Worm (Caenorhabditis elegans): ENCODE measurements around the gene fut-6.
A peak's percentile ranks its signal among the peaks of the same experiment; 100 is the strongest.

fut-6 gene

DNA sequence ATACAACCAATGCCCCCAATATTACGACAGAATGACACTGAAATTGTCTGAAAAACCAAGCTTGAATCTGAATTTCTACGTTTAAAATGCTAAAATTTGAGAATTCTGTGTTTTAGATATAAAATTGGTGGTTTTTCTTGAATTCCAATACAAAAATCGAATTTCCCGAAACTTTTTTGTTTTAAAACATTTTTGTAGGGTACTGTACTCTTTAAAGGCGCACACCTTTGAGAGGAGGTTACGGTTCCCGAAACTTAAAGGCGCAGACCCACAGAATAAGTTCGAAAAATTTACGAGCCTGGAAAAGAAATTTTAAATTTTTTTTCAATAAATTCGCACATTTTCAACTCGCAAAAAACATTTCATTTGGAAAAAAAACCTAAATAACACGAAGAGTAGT is 51.1 kb downstream of the fut-6 start (continued):
- peak; percentile 73 for TF ChIP-seq F33H1.4 (GFP tag; IDR thresholded peaks at IDR 0.05)
- TF ChIP-seq tbp1 (GFP tag; optimal IDR thresholded peaks at IDR 0.05), result peak; percentile 33
- peak; percentile 21 for TF ChIP-seq him-1 (tag; optimal IDR thresholded peaks at IDR 0.05)
- TF ChIP-seq F49E8.2 (tag; optimal IDR thresholded peaks at IDR 0.05; ENCODE audit: insufficient read depth), result peak; percentile 46
- no peak for TF ChIP-seq B0035.1 (tag; optimal IDR thresholded peaks at IDR 0.05)
- no peak for TF ChIP-seq unc-130 (GFP tag; optimal IDR thresholded peaks at IDR 0.05)
- no peak for TF ChIP-seq Y95B8A.8 (GFP tag; IDR thresholded peaks at IDR 0.05)
- no peak for TF ChIP-seq mel-28 (tag; optimal IDR thresholded peaks at IDR 0.05; ENCODE audit: borderline replicate concordance)
- no peak for TF ChIP-seq dpff-1 (tag; optimal IDR thresholded peaks at IDR 0.05)
- TF ChIP-seq snpc-1.3 (tag; optimal IDR thresholded peaks at IDR 0.05; ENCODE audit: insufficient read depth), result no peak
- no peak for TF ChIP-seq let-607 (tag; optimal IDR thresholded peaks at IDR 0.05)
- no peak for TF ChIP-seq nfya-2 (GFP tag; IDR thresholded peaks at IDR 0.05)
- no peak for TF ChIP-seq lag-1 (GFP tag; IDR thresholded peaks at IDR 0.05)
- no peak for TF ChIP-seq lin-26 (GFP tag; IDR thresholded peaks at IDR 0.05)
- peak; percentile 35; the same call in 1 of the 2 replicates for TF ChIP-seq rcor-1 (GFP tag; IDR thresholded peaks at IDR 0.05)
- TF ChIP-seq ZK185.1 (tag; optimal IDR thresholded peaks at IDR 0.05; ENCODE audit: poor library complexity, severe bottlenecking), result no peak
- no peak for TF ChIP-seq attf-5 (GFP tag; optimal IDR thresholded peaks at IDR 0.05)
- TF ChIP-seq attf-3 (GFP tag; conservative IDR thresholded peaks at IDR 0.05), result no peak
- TF ChIP-seq efl-1 (GFP tag; optimal IDR thresholded peaks at IDR 0.05), result peak; percentile 42
- TF ChIP-seq madf-10 (tag; optimal IDR thresholded peaks at IDR 0.05), result no peak
- TF ChIP-seq hmg-1.2 (GFP tag; IDR thresholded peaks at IDR 0.05), result peak; percentile 21; the same call in 1 of the 2 replicates
- no peak for TF ChIP-seq B0261.1 (tag; optimal IDR thresholded peaks at IDR 0.05)
- TF ChIP-seq D2030.7 (GFP tag; IDR thresholded peaks at IDR 0.05), result peak; percentile 80
- TF ChIP-seq nfyb-1 (GFP tag; IDR thresholded peaks at IDR 0.05), result no peak
- TF ChIP-seq Y67H2A.10 (GFP tag; conservative IDR thresholded peaks at IDR 0.05), result no peak
- no peak for TF ChIP-seq rpc-1 (optimal IDR thresholded peaks at IDR 0.05)
- TF ChIP-seq rpc-1 (tag; optimal IDR thresholded peaks at IDR 0.05), result no peak
- TF ChIP-seq repo-1 (tag; optimal IDR thresholded peaks at IDR 0.05), result no peak
- no peak for TF ChIP-seq pha-4 (tag; optimal IDR thresholded peaks at IDR 0.05)
- no peak for TF ChIP-seq F52B5.7 (tag; optimal IDR thresholded peaks at IDR 0.05)
- TF ChIP-seq ceh-79 (tag; optimal IDR thresholded peaks at IDR 0.05), result no peak
- no peak for TF ChIP-seq cebp-1 (GFP tag; IDR thresholded peaks at IDR 0.05)
- no peak for TF ChIP-seq cebp-1 (tag; optimal IDR thresholded peaks at IDR 0.05)
- no peak for TF ChIP-seq nhr-80 (tag; optimal IDR thresholded peaks at IDR 0.05)
- TF ChIP-seq mcd-1 (GFP tag; IDR thresholded peaks at IDR 0.05), result no peak; the same call in 1 of the 2 replicates
- TF ChIP-seq F23B12.7 (tag; optimal IDR thresholded peaks at IDR 0.05; ENCODE audit: insufficient read depth), result no peak
- TF ChIP-seq ztf-26 (tag; optimal IDR thresholded peaks at IDR 0.05), result no peak
- no peak for TF ChIP-seq F22D6.2 (tag; optimal IDR thresholded peaks at IDR 0.05)
- TF ChIP-seq hlh-12 (tag; optimal IDR thresholded peaks at IDR 0.05), result no peak
- no peak for TF ChIP-seq snpc-4 (GFP tag; optimal IDR thresholded peaks at IDR 0.05)
- no peak for TF ChIP-seq snpc-4 (tag; optimal IDR thresholded peaks at IDR 0.05)
- TF ChIP-seq bed-2 (GFP tag; IDR thresholded peaks at IDR 0.05), result no peak
- no peak for TF ChIP-seq C17E4.6 (GFP tag; IDR thresholded peaks at IDR 0.05)
- no peak for TF ChIP-seq F55B11.4 (tag; optimal IDR thresholded peaks at IDR 0.05; ENCODE audit: borderline replicate concordance, insufficient read depth)
- TF ChIP-seq tlf-1 (GFP tag; optimal IDR thresholded peaks at IDR 0.05), result no peak
- no peak for TF ChIP-seq F37B4.10 (GFP tag; IDR thresholded peaks at IDR 0.05)
- no peak for TF ChIP-seq let-526 (GFP tag; IDR thresholded peaks at IDR 0.05)
- TF ChIP-seq mes-4 (tag; optimal IDR thresholded peaks at IDR 0.05), result no peak
- no peak for TF ChIP-seq egl-44 (GFP tag; IDR thresholded peaks at IDR 0.05)
- TF ChIP-seq somi-1 (GFP tag; optimal IDR thresholded peaks at IDR 0.05), result no peak
